Worm (Caenorhabditis elegans) whole organism, young adult: ENCODE data around the gene mrps-26.

ENCODE experiments used
- B0336.3 ChIP-seq: fragments of 200-800 bp; sonication (Bioruptor generic); IDR thresholded peaks from 2 replicates; pipeline ENCODE4 v1.3.6; 2022; ENCODE audit warnings: missing genetic modification characterization, missing compliant biosample characterization
- F33H1.4 ChIP-seq: fragments of 200-800 bp; sonication (Bioruptor generic); IDR thresholded peaks from 2 replicates; pipeline ENCODE4 v1.3.6; 2022; ENCODE audit warnings: missing genetic modification reagents, missing genetic modification characterization, missing compliant biosample characterization
- dpl-1 ChIP-seq: fragments of 150-350 bp; optimal IDR thresholded peaks from 2 replicates; lab custom pipeline; 2014; ENCODE audit warnings: missing biosample characterization, missing genetic modification reagents, missing genetic modification characterization
- hmg-1.2 ChIP-seq: fragments of 200-800 bp; sonication (Bioruptor generic); IDR thresholded peaks from 2 replicates; pipeline ENCODE4 v1.3.6; 2022; ENCODE audit warnings: missing genetic modification reagents, missing genetic modification characterization, missing compliant biosample characterization
- nhr-90 ChIP-seq: sonication (generic microtip); optimal IDR thresholded peaks from 2 replicates; lab custom pipeline; 2016; ENCODE audit warnings: missing genotype, mild to moderate bottlenecking, missing genetic modification characterization, missing compliant biosample characterization
- rec-8 ChIP-seq, 2 experiments: sonication (generic microtip); optimal IDR thresholded peaks; 2 replicates each; lab custom pipeline; 2016; ENCODE audit warnings: mild to moderate bottlenecking in 2 of 2, missing genetic modification characterization in 2 of 2, missing genetic modification reagents in 2 of 2, missing genotype in 2 of 2, missing biosample characterization in 1 of 2, missing compliant biosample characterization in 1 of 2, moderate library complexity in 1 of 2
- rpc-1 ChIP-seq, 2 experiments: fragments of 150-350 bp in 1 of 2; sonication (generic microtip) in 1 of 2; optimal IDR thresholded peaks; 2 replicates each; lab custom pipeline; 2014 to 2018; ENCODE audit warnings: missing biosample characterization in 1 of 2, missing genetic modification characterization in 1 of 2, missing genetic modification reagents in 1 of 2, missing genotype in 1 of 2
- sea-2 ChIP-seq: fragments of 200-800 bp; sonication (Bioruptor generic); IDR thresholded peaks from 2 replicates; pipeline ENCODE4 v1.3.6; 2022; ENCODE audit warnings: missing genetic modification characterization, missing compliant biosample characterization

- TF ChIP-seq dpl-1 (GFP tag; lab: Kevin White, UChicago): no peak
- TF ChIP-seq nhr-90 (tag; lab: Kevin White, UChicago): no peak
- TF ChIP-seq hmg-1.2 (GFP tag; lab: Robert Waterston, UW): no peak
- no peak for TF ChIP-seq rpc-1 (optimal IDR thresholded peaks at IDR 0.05; lab: Kevin White, UChicago)
- no peak for TF ChIP-seq rpc-1 (tag; optimal IDR thresholded peaks at IDR 0.05; lab: Kevin White, UChicago)
- no peak for TF ChIP-seq sea-2
- TF ChIP-seq rec-8 (tag; optimal IDR thresholded peaks at IDR 0.05; lab: Kevin White, UChicago): no peak
- TF ChIP-seq B0336.3: no peak
- no peak for TF ChIP-seq F33H1.4 (GFP tag; lab: Robert Waterston, UW)
Measured at ce11 chrIII:5195690-5196089, 38.7 kb upstream of the mrps-26 start, which contains the start of gene moc-6.
